Fruit fly (Drosophila melanogaster) ovary, adult (tissue): Measurements from ENCODE around the gene CG34164.

Experiments used
- CG17801 ChIP-seq: fragments of 200-800 bp; optimal IDR thresholded peaks from 2 replicates; lab custom pipeline; 2019; ENCODE audit warnings: missing biosample characterization, mild to moderate bottlenecking, missing genetic modification characterization, moderate library complexity; ENCODE audit not compliant: partially characterized antibody

The CG34164 gene

DNA sequence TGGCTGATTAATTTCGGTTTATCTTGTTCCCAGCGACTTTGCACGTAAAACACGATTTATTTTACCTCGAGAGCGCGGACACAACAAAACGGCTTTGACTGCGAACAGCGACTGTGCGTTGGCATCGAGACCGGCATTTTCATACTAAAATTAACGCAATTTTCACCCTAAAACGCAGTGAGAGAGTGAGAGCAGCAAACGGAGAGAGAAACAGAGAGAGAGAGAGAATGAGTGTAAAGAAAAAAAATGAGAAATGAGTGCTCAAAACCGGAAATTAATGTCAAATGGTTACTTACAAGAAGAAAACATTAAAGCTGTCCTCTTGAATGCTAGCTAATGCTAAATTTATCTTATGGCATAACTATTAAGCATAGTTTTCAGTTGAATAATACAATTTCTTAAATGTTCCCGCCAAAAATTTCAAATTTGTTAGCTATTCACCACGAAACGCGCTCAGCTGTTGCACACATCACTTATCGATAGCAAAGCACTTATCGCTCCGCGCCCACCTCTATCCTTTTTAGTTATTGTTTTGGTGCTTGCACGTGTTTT is at the start of gene CG34164, which contains the start of the genes JhI-21 and RpL7-like:
Gene CG34164 (plus strand): TSS at position 512 of the 552 bp plus-strand sequence.
Gene JhI-21 (minus strand): TSS at position 206 of the 552 bp plus-strand sequence.
Gene RpL7-like (plus strand): TSS at position 490 of the 552 bp plus-strand sequence.
- peak; percentile 31 for TF ChIP-seq CG17801 (GFP tag; lab: Kevin White, UChicago)

DNA sequence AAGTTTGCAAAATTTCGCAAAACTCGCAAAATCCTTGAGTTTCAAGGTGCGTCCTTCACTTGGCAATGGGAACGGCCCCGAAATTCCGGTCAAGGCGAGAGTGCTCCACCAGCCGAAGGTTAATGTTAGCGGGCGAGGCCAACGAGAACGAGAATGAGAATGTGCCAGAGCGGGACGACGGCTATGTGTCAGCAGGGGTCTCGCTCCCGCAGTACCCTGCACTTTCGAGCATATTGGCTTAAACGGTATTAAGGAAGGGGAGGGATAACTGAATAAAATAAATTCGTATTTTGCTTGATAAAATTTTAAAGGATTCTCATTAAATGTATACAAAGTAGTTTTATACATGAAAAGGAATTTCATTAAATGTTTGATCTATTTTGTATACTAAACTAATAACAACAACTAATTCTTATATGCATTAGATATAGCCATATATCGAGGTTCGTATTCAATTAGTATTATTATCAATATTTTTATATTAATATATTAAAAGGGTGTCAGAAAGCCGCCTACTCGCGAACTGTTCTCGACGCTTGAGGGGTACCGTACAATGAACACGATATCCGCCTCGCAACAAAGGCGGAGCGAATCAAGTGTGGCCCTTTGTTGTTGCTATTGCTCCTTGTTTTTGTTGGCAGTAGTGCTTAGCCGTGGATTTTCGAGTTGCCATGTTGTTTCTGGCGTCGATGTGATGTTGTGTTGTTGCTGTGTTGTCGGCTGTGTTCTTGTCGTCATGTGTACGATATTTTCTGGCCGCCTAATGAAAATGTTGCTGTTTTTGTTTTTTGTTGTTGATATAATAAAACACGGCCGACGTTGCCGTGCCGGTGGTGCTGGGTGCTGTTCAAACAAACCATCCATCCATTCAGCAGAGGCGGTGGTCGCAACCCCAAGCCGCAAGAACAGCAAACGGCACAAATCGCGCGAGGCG is 49.5 kb upstream of the CG34164 start:
- TF ChIP-seq CG17801 (GFP tag; lab: Kevin White, UChicago): peak; percentile 90

- peak; percentile 87 for TF ChIP-seq CG17801 (GFP tag; lab: Kevin White, UChicago)
Observed at dm6 chr2L:12007331-12007791, 48.8 kb upstream of the CG34164 start.

dm6 chr2L:12007853-12008252 is 48.3 kb upstream of the CG34164 start, which contains the start of gene Rh5:
Gene Rh5, plus strand, starts transcription at chr2L:12008153.
- TF ChIP-seq CG17801 (GFP tag; lab: Kevin White, UChicago): no peak

DNA sequence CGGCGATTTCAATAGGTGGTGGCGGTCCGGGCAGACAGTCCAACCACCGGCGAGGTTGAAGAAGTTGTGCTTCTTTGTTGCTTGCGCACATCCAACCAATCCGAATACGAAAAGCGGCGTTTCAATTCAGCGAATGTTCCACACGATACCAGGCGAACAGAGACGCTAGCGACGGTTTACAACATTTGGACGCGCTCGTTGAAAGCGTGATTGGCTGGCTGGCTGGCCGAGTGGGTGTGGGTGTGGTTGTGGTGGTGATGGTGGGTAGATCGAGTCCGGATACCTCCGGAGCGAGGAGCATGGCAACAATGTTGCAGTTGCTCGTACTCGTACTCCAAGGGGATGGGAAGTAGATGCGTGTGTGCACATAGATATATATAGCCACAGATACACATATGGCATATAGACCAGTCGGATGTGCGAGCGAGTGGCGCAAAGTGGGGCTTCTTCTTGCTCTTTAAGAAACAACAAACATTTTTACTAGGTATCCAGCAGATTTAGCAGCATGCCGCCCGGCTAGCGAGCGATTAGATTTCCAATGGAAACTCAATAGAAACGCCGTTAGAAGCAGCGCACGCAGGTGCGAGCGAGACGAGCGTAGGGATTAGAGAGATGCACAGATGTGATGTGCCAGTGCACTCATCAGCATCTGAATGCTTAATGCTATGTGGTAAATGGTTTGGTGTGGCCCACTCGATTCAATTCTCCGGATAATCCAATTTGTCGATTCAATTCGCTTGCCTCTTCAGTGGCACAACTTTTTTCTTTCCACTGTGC is 45.9 kb upstream of the CG34164 start:
- peak; percentile 70 for TF ChIP-seq CG17801 (GFP tag; lab: Kevin White, UChicago)

dm6 chr2L:12010877-12011666 is 45.1 kb upstream of the CG34164 start:
- peak; percentile 91 for TF ChIP-seq CG17801 (GFP tag; lab: Kevin White, UChicago)

- no peak for TF ChIP-seq CG17801 (GFP tag; lab: Kevin White, UChicago)
Observed at dm6 chr2L:12011682-12012655, 44.2 kb upstream of the CG34164 start.

DNA sequence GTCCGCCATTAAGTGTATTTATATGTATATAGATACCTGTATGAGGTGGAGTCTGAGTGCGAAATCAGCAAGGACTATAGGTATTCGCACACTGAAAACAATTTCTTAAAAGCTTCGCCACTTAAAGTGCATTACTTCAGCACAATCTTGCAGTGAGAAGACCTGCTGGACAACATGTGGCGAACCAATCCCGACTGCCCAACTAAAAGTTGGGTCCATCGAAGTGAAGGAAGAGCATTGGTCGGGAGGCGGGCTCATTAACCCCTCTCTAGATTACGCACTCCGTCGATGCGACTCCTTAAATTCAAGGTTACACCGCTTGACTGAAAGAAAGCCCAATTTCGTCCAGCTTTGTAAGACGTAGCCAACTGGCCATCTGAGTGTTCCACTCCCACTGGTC is 42.9 kb upstream of the CG34164 start:
- TF ChIP-seq CG17801 (GFP tag; lab: Kevin White, UChicago): no peak

DNA sequence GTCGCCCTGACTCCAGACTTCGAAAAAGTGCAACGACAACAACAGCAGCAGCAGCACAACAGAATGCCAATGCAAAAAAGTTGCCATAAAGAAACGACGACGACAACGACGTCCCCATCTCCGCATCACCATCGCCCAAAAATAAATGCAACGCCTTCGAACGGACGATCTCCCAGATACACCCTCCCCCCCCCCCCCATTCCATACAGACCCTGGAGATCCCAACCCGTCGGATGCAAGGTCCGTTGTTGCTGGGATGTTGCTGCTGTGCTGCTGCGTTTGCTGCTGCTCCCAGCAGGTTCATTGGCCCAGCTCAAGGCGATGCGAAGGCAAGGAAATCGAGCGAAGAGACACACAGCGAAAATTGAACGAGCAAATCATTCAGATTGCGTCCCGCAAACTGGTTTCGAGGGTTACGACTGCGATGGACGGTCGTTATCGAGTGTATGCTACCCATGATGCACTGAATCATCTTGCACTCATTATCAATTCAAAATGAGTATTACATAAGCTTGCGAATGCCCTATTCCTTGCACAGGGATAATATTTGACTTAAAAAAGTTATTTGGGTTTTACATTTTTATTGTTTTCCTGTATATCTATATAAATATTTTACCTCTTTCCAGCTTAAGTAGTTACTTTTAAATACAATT is 42.3 kb upstream of the CG34164 start:
- TF ChIP-seq CG17801 (GFP tag; lab: Kevin White, UChicago): no peak

DNA sequence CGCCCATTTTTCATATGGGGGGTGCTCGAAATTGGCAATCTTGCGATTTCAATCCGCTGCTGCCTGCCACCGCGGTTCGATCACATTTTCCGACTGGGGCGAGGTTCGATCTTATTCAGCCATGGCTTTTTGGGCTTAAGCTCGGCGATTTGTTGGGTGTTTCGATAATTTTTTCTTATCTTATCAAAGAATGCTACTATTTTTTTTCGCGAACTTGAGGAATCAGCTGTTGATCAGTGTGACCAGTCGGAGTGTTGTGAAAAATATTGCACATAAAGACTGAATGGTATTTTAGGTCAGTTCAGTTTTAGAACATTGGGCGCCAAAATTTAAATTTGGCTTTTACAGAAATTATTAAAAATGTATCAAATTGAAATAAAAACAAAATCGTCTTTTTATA is 35.4 kb upstream of the CG34164 start, which contains the start of gene Wdr81:
Gene Wdr81 (minus strand): TSS at position 226 of the 400 bp plus-strand sequence.
- TF ChIP-seq CG17801 (GFP tag; lab: Kevin White, UChicago): no peak

- TF ChIP-seq CG17801 (GFP tag; lab: Kevin White, UChicago): no peak
Observed at dm6 chr2L:12021193-12021592, 35.0 kb upstream of the CG34164 start.

- TF ChIP-seq CG17801 (GFP tag; lab: Kevin White, UChicago): no peak
Observed at dm6 chr2L:12024104-12024503, 32.0 kb upstream of the CG34164 start.
